Worm (Caenorhabditis elegans): Measurements from ENCODE around the gene fbxa-77.
A peak's percentile ranks its signal among the peaks of the same experiment; 100 is the strongest.

- TF ChIP-seq F44E2.7 (GFP tag; IDR thresholded peaks at IDR 0.05) (no peak), zag-1 (tag; optimal IDR thresholded peaks at IDR 0.05) (no peak), lin-15B (tag; optimal IDR thresholded peaks at IDR 0.05) (no peak), fkh-10 (GFP tag; optimal IDR thresholded peaks at IDR 0.05) (no peak), hlh-30 (tag; optimal IDR thresholded peaks at IDR 0.05; ENCODE audit: insufficient read depth) (no peak), nhr-77 (tag; optimal IDR thresholded peaks at IDR 0.05) (no peak), nhr-25 (tag; optimal IDR thresholded peaks at IDR 0.05; ENCODE audit: borderline replicate concordance, insufficient read depth) (no peak), dpl-1 (GFP tag; optimal IDR thresholded peaks at IDR 0.05) (no peak), ceh-28 (tag; optimal IDR thresholded peaks at IDR 0.05) (no peak), aly-2 (tag; optimal IDR thresholded peaks at IDR 0.05) (no peak), ceh-82 (tag; optimal IDR thresholded peaks at IDR 0.05) (no peak), saeg-2 (GFP tag; IDR thresholded peaks at IDR 0.05) (peak; percentile 60; the same call in 1 of the 2 replicates), nhr-11 (tag; optimal IDR thresholded peaks at IDR 0.05) (no peak)
These were observed 34.6 kb upstream of the fbxa-77 start, which contains the start of gene Y119D3B.21 for ce11 chrIII:1214680-1215079.

Data from whole organism, L4 larva.